Worm (Caenorhabditis elegans) whole organism, L1 larva: Measurements from ENCODE around the gene inx-1.

ENCODE experiments used
- C16A3.4 ChIP-seq: fragments of 150-350 bp; optimal IDR thresholded peaks from 2 replicates; lab custom pipeline; 2014; ENCODE audit warnings: missing biosample characterization, missing genetic modification characterization
- aly-2 ChIP-seq: fragments of 150-350 bp; optimal IDR thresholded peaks from 2 replicates; lab custom pipeline; 2014; ENCODE audit warnings: missing biosample characterization, missing genetic modification characterization
- blmp-1 ChIP-seq: fragments of 150-350 bp; optimal IDR thresholded peaks from 2 replicates; lab custom pipeline; 2014; ENCODE audit warnings: missing biosample characterization, missing genetic modification characterization
- ceh-8 ChIP-seq: fragments of 200-800 bp; sonication (Bioruptor generic); optimal IDR thresholded peaks from 2 replicates; lab custom pipeline; 2018; ENCODE audit warnings: mild to moderate bottlenecking, missing genetic modification characterization, moderate library complexity, missing compliant biosample characterization
- ceh-88 ChIP-seq: fragments of 200-800 bp; sonication (Bioruptor generic); IDR thresholded peaks from 2 replicates; pipeline ENCODE4 v1.3.6; 2022; ENCODE audit warnings: missing genetic modification characterization, missing compliant biosample characterization
- dsc-1 ChIP-seq: sonication (generic microtip); optimal IDR thresholded peaks from 2 replicates; lab custom pipeline; 2016; ENCODE audit warnings: mild to moderate bottlenecking, missing genetic modification characterization, missing compliant biosample characterization
- efl-1 ChIP-seq, 4 experiments: fragments of 150-350 bp; optimal IDR thresholded peaks in 3 of 4; peaks in 1 of 4; 1 replicate in 1 of 4; 2 replicates in 3 of 4; lab custom pipeline; 2014; ENCODE audit warnings: missing biosample characterization in 2 of 4, missing genetic modification characterization in 2 of 4, missing genetic modification reagents in 2 of 4
- efl-3 ChIP-seq: fragments of 200-800 bp; sonication (Bioruptor generic); optimal IDR thresholded peaks from 2 replicates; lab custom pipeline; 2018; ENCODE audit warnings: mild to moderate bottlenecking, missing genetic modification characterization, missing compliant biosample characterization
- egl-13 ChIP-seq: sonication (generic microtip); optimal IDR thresholded peaks from 2 replicates; lab custom pipeline; 2016; ENCODE audit warnings: missing genotype, missing genetic modification reagents, missing genetic modification characterization, missing compliant biosample characterization
- egl-27 ChIP-seq, 2 experiments: fragments of 150-350 bp in 1 of 2; sonication (generic microtip); optimal IDR thresholded peaks; 3 replicates each; lab custom pipeline; 2017 to 2018; ENCODE audit warnings: missing biosample characterization in 2 of 2, missing genetic modification characterization in 2 of 2, missing genetic modification reagents in 2 of 2
- elt-3 ChIP-seq, 6 experiments: fragments of 150-350 bp in 1 of 6; sonication (generic microtip); optimal IDR thresholded peaks; 2 replicates each; lab custom pipeline; 2017 to 2018; ENCODE audit warnings: missing biosample characterization in 6 of 6, missing genetic modification characterization in 6 of 6, inconsistent platforms in 1 of 6
- fkh-10 ChIP-seq: sonication (generic microtip); optimal IDR thresholded peaks from 2 replicates; lab custom pipeline; 2017; ENCODE audit warnings: missing biosample characterization, missing genetic modification reagents, missing genetic modification characterization
- fkh-8 ChIP-seq: sonication (generic microtip); optimal IDR thresholded peaks from 2 replicates; lab custom pipeline; 2016; ENCODE audit warnings: mild to moderate bottlenecking, missing genetic modification characterization, missing compliant biosample characterization
- hpl-2 ChIP-seq: fragments of 150-350 bp; optimal IDR thresholded peaks from 2 replicates; lab custom pipeline; 2014; ENCODE audit warnings: missing biosample characterization, missing genetic modification reagents, missing genetic modification characterization
- lin-14 ChIP-seq: fragments of 200-800 bp; sonication (Bioruptor generic); optimal IDR thresholded peaks from 2 replicates; lab custom pipeline; 2018; ENCODE audit warnings: mild to moderate bottlenecking, missing genetic modification characterization, moderate library complexity, missing compliant biosample characterization
- lin-35 ChIP-seq, 2 experiments: fragments of 150-350 bp; optimal IDR thresholded peaks; 2 replicates each; lab custom pipeline; 2014; ENCODE audit warnings: missing biosample characterization in 2 of 2, missing genetic modification characterization in 2 of 2, missing genetic modification reagents in 2 of 2
- lir-3 ChIP-seq: sonication (generic microtip); optimal IDR thresholded peaks from 2 replicates; lab custom pipeline; 2016; ENCODE audit warnings: mild to moderate bottlenecking, missing genetic modification characterization, moderate library complexity, missing compliant biosample characterization; ENCODE audit not compliant: poor library complexity
- lsy-2 ChIP-seq, 2 experiments: fragments of 150-350 bp; optimal IDR thresholded peaks; 2 replicates each; lab custom pipeline; 2014; ENCODE audit warnings: missing biosample characterization in 2 of 2, missing genetic modification characterization in 2 of 2
- mdl-1 ChIP-seq, 2 experiments: fragments of 150-350 bp; optimal IDR thresholded peaks; 2 replicates each; lab custom pipeline; 2014 to 2017; ENCODE audit warnings: missing biosample characterization in 2 of 2, missing genetic modification characterization in 2 of 2, inconsistent platforms in 1 of 2
- nhr-12 ChIP-seq: sonication (generic microtip); optimal IDR thresholded peaks from 2 replicates; lab custom pipeline; 2017; ENCODE audit warnings: missing biosample characterization, missing genetic modification characterization
- nhr-28 ChIP-seq: fragments of 150-350 bp; optimal IDR thresholded peaks from 2 replicates; lab custom pipeline; 2014; ENCODE audit warnings: missing biosample characterization, missing genetic modification characterization
- nhr-47 ChIP-seq: sonication (generic microtip); optimal IDR thresholded peaks from 2 replicates; lab custom pipeline; 2016; ENCODE audit warnings: mild to moderate bottlenecking, missing genetic modification characterization, moderate library complexity, missing compliant biosample characterization
- nhr-71 ChIP-seq: sonication (generic microtip); optimal IDR thresholded peaks from 2 replicates; lab custom pipeline; 2016; ENCODE audit warnings: mild to moderate bottlenecking, missing genetic modification characterization, moderate library complexity, missing compliant biosample characterization
- nhr-77 ChIP-seq: fragments of 150-350 bp; optimal IDR thresholded peaks from 2 replicates; lab custom pipeline; 2014; ENCODE audit warnings: missing biosample characterization, missing genetic modification characterization
- pag-3 ChIP-seq: sonication (generic microtip); optimal IDR thresholded peaks from 2 replicates; lab custom pipeline; 2017; ENCODE audit warnings: missing genetic modification characterization, mild to moderate bottlenecking, missing compliant biosample characterization, antibody characterized with exemption, borderline replicate concordance; ENCODE audit not compliant: insufficient read depth
- pqm-1 ChIP-seq: sonication (generic microtip); optimal IDR thresholded peaks from 3 replicates; lab custom pipeline; 2017; ENCODE audit warnings: missing biosample characterization, missing genetic modification characterization
- rnt-1 ChIP-seq: sonication (generic microtip); optimal IDR thresholded peaks from 2 replicates; lab custom pipeline; 2016; ENCODE audit warnings: mild to moderate bottlenecking, missing genetic modification characterization, moderate library complexity, missing compliant biosample characterization
- sox-4 ChIP-seq: sonication (generic microtip); optimal IDR thresholded peaks from 2 replicates; lab custom pipeline; 2016; ENCODE audit warnings: missing genetic modification characterization, missing compliant biosample characterization
- sup-37 ChIP-seq: fragments of 200-800 bp; sonication (Bioruptor generic); optimal IDR thresholded peaks from 2 replicates; lab custom pipeline; 2018; ENCODE audit warnings: mild to moderate bottlenecking, missing genetic modification characterization, missing compliant biosample characterization
- unc-130 ChIP-seq: fragments of 150-350 bp; optimal IDR thresholded peaks from 2 replicates; lab custom pipeline; 2017; ENCODE audit warnings: missing biosample characterization, missing genetic modification characterization, inconsistent platforms
- vab-15 ChIP-seq: sonication (generic microtip); optimal IDR thresholded peaks from 2 replicates; lab custom pipeline; 2017; ENCODE audit warnings: missing genotype, mild to moderate bottlenecking, missing genetic modification characterization, missing compliant biosample characterization

The inx-1 gene

DNA sequence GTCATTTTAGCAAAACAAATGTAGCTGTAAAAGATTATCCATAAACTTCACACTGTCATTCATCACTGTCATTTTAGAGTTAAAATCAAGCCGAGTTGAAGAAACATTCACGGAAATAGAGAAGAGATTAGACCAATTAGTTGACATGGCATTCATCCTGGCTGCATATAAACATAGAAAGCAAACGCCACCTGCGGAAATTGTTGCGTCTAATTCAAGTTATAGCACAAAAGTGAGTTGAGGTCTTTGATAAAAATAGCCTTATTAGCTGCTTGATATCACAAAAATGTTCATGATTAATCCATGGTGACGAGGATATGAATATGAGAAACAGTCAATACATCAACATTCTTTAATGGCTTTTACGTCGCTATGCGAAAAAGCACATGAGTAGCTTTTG lies 12.4 kb upstream of the inx-1 start (continued):
- TF ChIP-seq lir-3 (tag; lab: Kevin White, UChicago) (no peak), dsc-1 (peak; percentile 90), ceh-8 (GFP tag; lab: Kevin White, UChicago) (no peak), pag-3 (no peak), sup-37 (GFP tag; lab: Kevin White, UChicago) (no peak), egl-13 (tag; lab: Kevin White, UChicago) (no peak), fkh-8 (tag; lab: Kevin White, UChicago) (peak; percentile 40)

DNA sequence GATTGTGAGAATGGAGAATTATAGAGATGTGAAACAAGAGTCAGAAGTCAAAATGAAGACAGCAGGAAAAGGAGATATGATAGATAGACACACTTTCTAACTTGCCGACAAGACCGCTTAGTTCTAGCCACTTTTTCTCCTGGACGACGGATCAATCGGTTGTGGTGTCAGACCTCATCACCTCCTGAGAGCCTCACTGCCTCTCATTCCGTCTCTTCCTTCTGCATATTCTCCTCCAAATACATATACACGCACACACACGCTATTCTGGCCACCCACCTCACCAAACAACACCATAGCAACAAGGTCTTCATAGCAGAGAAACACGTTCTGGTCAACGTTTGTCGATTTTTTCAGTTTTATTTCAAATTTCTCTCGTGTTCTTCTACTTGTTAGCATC lies 10.9 kb upstream of the inx-1 start, which contains the start of gene F01E11.3:
TSS of gene F01E11.3 (plus strand) at position 301 of the 400 bp plus-strand sequence.
- no peak for TF ChIP-seq sox-4 (tag; lab: Kevin White, UChicago)

DNA sequence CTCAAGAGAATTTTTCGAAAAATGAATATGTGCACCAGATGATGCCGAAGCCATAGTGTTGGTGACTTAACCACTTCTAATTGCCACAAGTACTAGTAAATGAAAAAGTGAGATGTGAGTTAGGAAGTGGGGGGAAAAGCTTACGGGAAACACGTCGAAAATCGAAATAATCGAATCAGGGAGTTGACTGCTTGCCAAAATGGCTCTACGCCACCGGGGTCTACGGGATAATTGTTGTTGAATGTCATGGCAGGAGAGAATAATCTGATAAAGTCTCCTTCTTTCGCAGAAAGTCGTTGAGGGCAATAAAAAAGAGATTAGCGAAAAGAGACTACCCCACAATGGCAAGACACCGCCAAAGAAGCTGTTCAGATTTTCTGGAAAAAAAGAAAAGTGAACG lies 7.6 kb upstream of the inx-1 start:
- TF ChIP-seq egl-27 (tag; optimal IDR thresholded peaks at IDR 0.05; lab: Kevin White, UChicago) = no peak
- TF ChIP-seq lin-14 (GFP tag; lab: Kevin White, UChicago) = peak; percentile 21
- no peak for TF ChIP-seq mdl-1 (tag; optimal IDR thresholded peaks at IDR 0.05; lab: Kevin White, UChicago)

DNA sequence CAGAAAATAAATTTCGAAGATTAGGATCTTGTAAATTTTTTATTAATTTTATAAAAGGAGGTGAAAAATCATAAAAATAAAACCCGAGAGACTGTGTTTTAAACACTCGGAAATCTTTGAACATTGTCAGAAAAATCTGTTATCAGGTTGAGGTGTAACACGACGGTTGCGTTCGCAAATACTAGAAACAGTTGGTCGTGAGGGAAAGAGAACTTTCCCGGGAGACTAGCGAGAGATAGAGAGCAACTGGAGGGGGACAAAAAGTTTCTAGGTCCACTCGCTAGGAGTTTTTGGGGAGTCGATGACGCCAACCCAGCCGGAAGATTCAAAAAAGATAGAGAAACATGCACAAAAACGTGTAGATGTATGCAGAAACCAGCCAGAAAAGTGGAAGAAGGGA lies 6.1 kb upstream of the inx-1 start:
- no peak for TF ChIP-seq nhr-47 (tag; lab: Kevin White, UChicago)
- TF ChIP-seq nhr-28 (tag; lab: Kevin White, UChicago) = no peak
- no peak for TF ChIP-seq lsy-2 (tag; optimal IDR thresholded peaks at IDR 0.05; lab: Kevin White, UChicago)
- no peak for TF ChIP-seq ceh-88 (GFP tag; lab: Robert Waterston, UW)
- TF ChIP-seq lin-14 (GFP tag; lab: Kevin White, UChicago) = peak; percentile 49
- TF ChIP-seq blmp-1 = no peak
- peak; percentile 17 for TF ChIP-seq rnt-1
- TF ChIP-seq vab-15 = no peak

DNA sequence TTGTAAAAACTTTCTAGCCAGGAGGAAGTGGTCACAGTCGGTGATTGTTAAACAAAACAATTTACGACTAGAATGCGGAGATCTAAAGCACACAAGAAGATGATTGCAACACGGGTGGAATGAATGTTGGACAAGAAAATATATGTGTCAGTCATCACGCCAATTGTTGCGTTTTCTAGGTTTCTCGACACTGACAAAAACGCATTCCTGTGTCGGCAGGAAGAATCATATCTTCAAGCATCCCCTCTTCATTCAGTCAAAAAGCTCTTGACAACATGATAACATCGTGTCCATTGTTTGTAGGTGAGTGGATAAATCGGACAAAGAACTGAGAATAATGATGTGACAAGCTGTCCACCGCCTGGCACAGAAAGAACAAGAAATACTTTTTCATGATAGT lies 3.3 kb upstream of the inx-1 start:
- TF ChIP-seq nhr-71 (peak; percentile 6), lin-35 (GFP tag; optimal IDR thresholded peaks at IDR 0.05; lab: Kevin White, UChicago) (no peak), aly-2 (tag; lab: Kevin White, UChicago) (no peak), rnt-1 (peak; percentile 15), lin-14 (GFP tag; lab: Kevin White, UChicago) (peak; percentile 56), unc-130 (tag; lab: Kevin White, UChicago) (peak; percentile 47)

DNA sequence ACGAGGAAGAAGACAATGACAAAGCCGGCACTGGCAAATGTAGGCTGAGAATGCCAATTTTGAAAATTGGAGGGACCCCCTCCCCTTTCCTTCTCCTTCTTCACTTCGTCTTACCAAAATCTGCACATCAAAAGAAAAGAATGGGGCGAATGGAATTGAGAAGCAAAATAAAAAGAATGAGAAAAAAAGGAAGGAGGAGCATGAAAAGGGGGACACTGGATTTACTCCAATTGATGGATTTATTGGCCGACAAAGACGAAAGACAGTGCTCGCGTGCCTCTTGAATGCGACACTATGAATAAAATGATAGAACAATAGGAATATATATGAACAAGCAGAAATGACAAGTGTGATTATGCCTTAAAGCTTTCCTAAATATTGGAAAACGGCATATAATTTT lies 2.7 kb upstream of the inx-1 start:
- TF ChIP-seq elt-3 (tag; optimal IDR thresholded peaks at IDR 0.05; lab: Kevin White, UChicago) (no peak), lin-14 (GFP tag; lab: Kevin White, UChicago) (peak; percentile 24), fkh-8 (tag; lab: Kevin White, UChicago) (no peak), vab-15 (no peak), C16A3.4 (tag; lab: Kevin White, UChicago) (no peak), egl-13 (tag; lab: Kevin White, UChicago) (no peak), efl-1 (optimal IDR thresholded peaks at IDR 0.05; lab: Kevin White, UChicago) (no peak), efl-1 (GFP tag; optimal IDR thresholded peaks at IDR 0.05 in 1 of 2; lab: Kevin White, UChicago) (peak in 1 of 2 experiments; percentile 51), fkh-10 (GFP tag; lab: Kevin White, UChicago) (peak; percentile 33)

DNA sequence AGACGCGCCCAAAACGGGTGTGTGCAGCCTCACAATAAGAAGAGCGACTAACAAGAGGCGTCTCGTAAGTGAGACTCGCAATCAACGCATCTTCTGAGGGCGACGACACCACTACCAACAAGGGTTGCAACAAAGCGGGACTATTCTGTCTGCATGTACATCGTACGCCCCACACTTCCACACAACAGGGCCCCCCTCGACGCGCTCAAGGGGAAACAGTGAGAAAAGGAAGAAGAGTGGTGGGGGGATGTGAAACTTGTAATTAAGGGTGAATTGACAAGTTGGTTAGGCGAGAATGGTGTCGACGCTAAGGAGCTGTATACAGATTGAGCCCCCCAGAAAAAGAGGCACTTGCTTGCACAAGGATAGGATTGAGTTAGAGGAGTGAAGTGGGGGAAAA lies 2.9 kb downstream of the inx-1 start:
- TF ChIP-seq hpl-2 (GFP tag; lab: Kevin White, UChicago) = no peak
- no peak for TF ChIP-seq pqm-1 (tag; lab: Kevin White, UChicago)
- no peak for TF ChIP-seq nhr-12 (tag; lab: Kevin White, UChicago)
- TF ChIP-seq nhr-77 (tag; lab: Kevin White, UChicago) = no peak
- peak; percentile 47 for TF ChIP-seq lin-14 (GFP tag; lab: Kevin White, UChicago)
- TF ChIP-seq C16A3.4 (tag; lab: Kevin White, UChicago) = no peak
- no peak for TF ChIP-seq lin-35 (GFP tag; optimal IDR thresholded peaks at IDR 0.05; lab: Kevin White, UChicago)
- no peak for TF ChIP-seq efl-3 (GFP tag; lab: Kevin White, UChicago)
